Worm (Caenorhabditis elegans) whole organism, young adult: ENCODE data around the gene C25F9.6.

Experiments
- K12H6.12 ChIP-seq: fragments of 200-800 bp; sonication (Bioruptor generic); optimal IDR thresholded peaks from 2 replicates; lab custom pipeline; 2018; ENCODE audit warnings: mild to moderate bottlenecking, missing genetic modification characterization, missing compliant biosample characterization
- dpl-1 ChIP-seq: fragments of 150-350 bp; optimal IDR thresholded peaks from 2 replicates; lab custom pipeline; 2014; ENCODE audit warnings: missing biosample characterization, missing genetic modification reagents, missing genetic modification characterization
- lin-35 ChIP-seq, 3 experiments: fragments of 150-350 bp in 2 of 3; sonication (generic microtip) in 1 of 3; optimal IDR thresholded peaks; 2 replicates each; lab custom pipeline; 2014 to 2018; ENCODE audit warnings: missing biosample characterization in 3 of 3, missing genetic modification characterization in 3 of 3, missing genetic modification reagents in 3 of 3
- lin-40 ChIP-seq: sonication (generic microtip); optimal IDR thresholded peaks from 2 replicates; lab custom pipeline; 2016; ENCODE audit warnings: missing genetic modification characterization, mild to moderate bottlenecking, missing compliant biosample characterization, missing genotype, missing genetic modification reagents
- lsl-1 ChIP-seq: fragments of 200-800 bp; sonication (Bioruptor generic); optimal IDR thresholded peaks from 2 replicates; lab custom pipeline; 2018; ENCODE audit warnings: mild to moderate bottlenecking, missing genetic modification characterization, moderate library complexity, missing compliant biosample characterization
- madf-10 ChIP-seq: sonication (generic microtip); optimal IDR thresholded peaks from 2 replicates; lab custom pipeline; 2016; ENCODE audit warnings: mild to moderate bottlenecking, missing genetic modification characterization, missing compliant biosample characterization
- nfya-1 ChIP-seq: sonication (generic microtip); optimal IDR thresholded peaks from 2 replicates; lab custom pipeline; 2017; ENCODE audit warnings: antibody characterized with exemption, missing compliant biosample characterization, missing genetic modification characterization, borderline replicate concordance; ENCODE audit not compliant: insufficient read depth
- sdz-38 ChIP-seq: sonication (generic microtip); optimal IDR thresholded peaks from 2 replicates; lab custom pipeline; 2016; ENCODE audit warnings: missing genotype, missing genetic modification characterization, missing compliant biosample characterization
- snpc-3.4 ChIP-seq: sonication (generic microtip); optimal IDR thresholded peaks from 2 replicates; lab custom pipeline; 2017; ENCODE audit warnings: missing genetic modification characterization, mild to moderate bottlenecking, missing compliant biosample characterization, antibody characterized with exemption, moderate library complexity, missing genotype, missing genetic modification reagents
- unc-62 ChIP-seq: fragments of 150-350 bp; optimal IDR thresholded peaks from 2 replicates; lab custom pipeline; 2014; ENCODE audit warnings: missing biosample characterization, missing genetic modification reagents, missing genetic modification characterization

DNA sequence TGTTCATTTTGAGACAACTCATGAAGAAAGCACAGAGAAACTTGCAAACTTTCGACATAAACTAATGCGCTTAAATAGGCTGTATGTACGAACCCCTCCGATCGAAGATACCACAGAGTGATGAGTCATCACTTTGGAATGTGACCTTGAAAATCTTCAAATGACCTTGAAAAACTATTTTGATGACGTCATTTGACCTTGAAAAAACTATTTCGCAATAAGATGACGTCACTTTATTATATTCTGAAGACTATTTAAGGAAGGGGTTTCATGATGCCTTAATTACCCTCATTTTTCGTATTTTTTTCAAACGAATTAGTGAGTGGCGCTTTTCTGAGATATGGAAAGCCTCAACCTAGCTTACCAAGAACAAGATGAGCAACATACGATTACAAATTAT lies 16.0 kb upstream of the C25F9.6 start, which contains the start of gene C25F9.2:
- TF ChIP-seq sdz-38 (tag; lab: Kevin White, UChicago), result no peak
- TF ChIP-seq dpl-1 (GFP tag; lab: Kevin White, UChicago), result no peak
- TF ChIP-seq snpc-3.4 (tag; lab: Kevin White, UChicago), result no peak
- no peak for TF ChIP-seq lin-35 (GFP tag; optimal IDR thresholded peaks at IDR 0.05; lab: Kevin White, UChicago)
- TF ChIP-seq unc-62, result no peak
- TF ChIP-seq K12H6.12 (tag; lab: Kevin White, UChicago), result no peak
- TF ChIP-seq nfya-1, result no peak
- TF ChIP-seq madf-10 (tag; lab: Kevin White, UChicago), result no peak
- TF ChIP-seq lsl-1 (GFP tag; lab: Kevin White, UChicago), result no peak
- TF ChIP-seq lin-40, result no peak
